Worm (Caenorhabditis elegans): ENCODE results near the gene Y75B12B.13.

DNA sequence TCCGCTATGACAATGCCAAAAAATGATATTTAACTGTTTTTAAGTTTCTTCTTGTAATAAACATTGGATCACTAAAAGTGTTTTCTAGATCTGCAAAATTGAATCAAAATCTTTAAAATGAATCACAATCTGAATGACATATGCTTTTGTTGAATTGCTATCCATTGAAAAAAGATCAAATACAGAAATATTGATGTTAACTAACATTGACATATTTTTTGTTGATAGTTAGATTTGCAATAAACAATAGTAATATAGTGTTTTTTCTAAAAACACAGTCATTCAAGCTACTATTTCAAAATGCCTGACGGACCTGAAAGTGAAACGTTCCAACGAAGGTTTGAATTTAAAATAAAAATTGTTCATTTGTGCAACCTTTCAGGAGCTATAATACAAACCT, 43.1 kb downstream of the Y75B12B.13 start, which contains the start of gene T09F5.2:
- TF ChIP-seq nhr-120 (GFP tag; IDR thresholded peaks at IDR 0.05) (no peak), mel-28 (tag; optimal IDR thresholded peaks at IDR 0.05; ENCODE audit: borderline replicate concordance) (no peak)
